Worm (Caenorhabditis elegans) whole organism, mixed stage, embryonic: Measurements from ENCODE around the gene zfp-2.

Experiments used
- M03D4.4 ChIP-seq: sonication (generic microtip); optimal IDR thresholded peaks from 2 replicates; lab custom pipeline; 2017; ENCODE audit warnings: mild to moderate bottlenecking, missing genetic modification characterization, missing compliant biosample characterization
- bed-3 ChIP-seq: fragments of 200-800 bp; sonication (Bioruptor generic); optimal IDR thresholded peaks from 3 replicates; lab custom pipeline; 2018; ENCODE audit warnings: mild to moderate bottlenecking, missing genetic modification characterization, moderate library complexity, missing compliant biosample characterization
- blmp-1 ChIP-seq: fragments of 150-350 bp; optimal IDR thresholded peaks from 2 replicates; lab custom pipeline; 2014; ENCODE audit warnings: missing biosample characterization, missing genetic modification characterization
- ceh-39 ChIP-seq: fragments of 150-350 bp; optimal IDR thresholded peaks from 2 replicates; lab custom pipeline; 2014; ENCODE audit warnings: missing biosample characterization, missing genetic modification characterization
- ceh-43 ChIP-seq: fragments of 200-800 bp; sonication (Bioruptor generic); optimal IDR thresholded peaks from 2 replicates; lab custom pipeline; 2018; ENCODE audit warnings: mild to moderate bottlenecking, missing genetic modification characterization, moderate library complexity, missing compliant biosample characterization
- ceh-83 ChIP-seq: fragments of 200-800 bp; sonication (Bioruptor generic); optimal IDR thresholded peaks from 2 replicates; lab custom pipeline; 2018; ENCODE audit warnings: mild to moderate bottlenecking, missing genetic modification characterization, missing compliant biosample characterization
- drap-1 ChIP-seq: fragments of 200-800 bp; sonication (Bioruptor generic); optimal IDR thresholded peaks from 3 replicates; lab custom pipeline; 2018; ENCODE audit warnings: mild to moderate bottlenecking, missing genetic modification characterization, missing compliant biosample characterization
- elt-1 ChIP-seq: sonication (generic microtip); optimal IDR thresholded peaks from 2 replicates; lab custom pipeline; 2017; ENCODE audit warnings: missing genetic modification characterization, mild to moderate bottlenecking, missing compliant biosample characterization, antibody characterized with exemption, moderate library complexity, borderline replicate concordance; ENCODE audit not compliant: insufficient read depth
- elt-3 ChIP-seq: fragments of 150-350 bp; optimal IDR thresholded peaks from 2 replicates; lab custom pipeline; 2014; ENCODE audit warnings: missing biosample characterization, missing genetic modification characterization
- flh-1 ChIP-seq: fragments of 200-800 bp; sonication (Bioruptor generic); optimal IDR thresholded peaks from 2 replicates; lab custom pipeline; 2018; ENCODE audit warnings: mild to moderate bottlenecking, missing genetic modification characterization, moderate library complexity, missing compliant biosample characterization
- ham-2 ChIP-seq: fragments of 200-800 bp; sonication (Bioruptor generic); optimal IDR thresholded peaks from 2 replicates; lab custom pipeline; 2018; ENCODE audit warnings: mild to moderate bottlenecking, missing genetic modification characterization, missing compliant biosample characterization
- hlh-1 ChIP-seq: fragments of 150-350 bp; optimal IDR thresholded peaks from 2 replicates; lab custom pipeline; 2014; ENCODE audit warnings: missing biosample characterization, missing genetic modification reagents, missing genetic modification characterization
- lin-13 ChIP-seq: fragments of 150-350 bp; optimal IDR thresholded peaks from 2 replicates; lab custom pipeline; 2014; ENCODE audit warnings: missing biosample characterization, missing genetic modification characterization
- lin-32 ChIP-seq: fragments of 200-800 bp; sonication (Bioruptor generic); optimal IDR thresholded peaks from 2 replicates; lab custom pipeline; 2018; ENCODE audit warnings: mild to moderate bottlenecking, missing genetic modification characterization, missing compliant biosample characterization
- lsy-2 ChIP-seq: fragments of 150-350 bp; optimal IDR thresholded peaks from 2 replicates; lab custom pipeline; 2014; ENCODE audit warnings: missing biosample characterization, missing genetic modification characterization
- mab-5 ChIP-seq: fragments of 150-350 bp; optimal IDR thresholded peaks from 2 replicates; lab custom pipeline; 2014; ENCODE audit warnings: missing biosample characterization, missing genetic modification characterization
- mep-1 ChIP-seq: fragments of 150-350 bp; optimal IDR thresholded peaks from 2 replicates; lab custom pipeline; 2017; ENCODE audit warnings: missing biosample characterization, missing genetic modification reagents, missing genetic modification characterization, inconsistent platforms
- nhr-12 ChIP-seq: fragments of 150-350 bp; optimal IDR thresholded peaks from 2 replicates; lab custom pipeline; 2014; ENCODE audit warnings: missing biosample characterization, missing genetic modification characterization
- nhr-2 ChIP-seq: fragments of 150-350 bp; optimal IDR thresholded peaks from 2 replicates; lab custom pipeline; 2014; ENCODE audit warnings: missing biosample characterization, missing genetic modification characterization
- nhr-237 ChIP-seq: fragments of 150-350 bp; optimal IDR thresholded peaks from 2 replicates; lab custom pipeline; 2014; ENCODE audit warnings: missing biosample characterization, missing genetic modification characterization
- pha-4 ChIP-seq: fragments of 150-350 bp; optimal IDR thresholded peaks from 2 replicates; lab custom pipeline; 2018; ENCODE audit warnings: missing biosample characterization, missing genetic modification reagents, missing genetic modification characterization
- sem-2 ChIP-seq: fragments of 200-800 bp; sonication (Bioruptor generic); optimal IDR thresholded peaks from 2 replicates; lab custom pipeline; 2018; ENCODE audit warnings: mild to moderate bottlenecking, missing genetic modification characterization, missing compliant biosample characterization
- snpc-4 ChIP-seq: fragments of 150-350 bp; optimal IDR thresholded peaks from 2 replicates; lab custom pipeline; 2014; ENCODE audit warnings: missing biosample characterization, missing genetic modification characterization
- sptf-1 ChIP-seq: sonication (generic microtip); optimal IDR thresholded peaks from 2 replicates; lab custom pipeline; 2017; ENCODE audit warnings: mild to moderate bottlenecking, missing genetic modification characterization, moderate library complexity, missing compliant biosample characterization
- tbx-8 ChIP-seq: fragments of 200-800 bp; sonication (Bioruptor generic); optimal IDR thresholded peaks from 2 replicates; lab custom pipeline; 2018; ENCODE audit warnings: mild to moderate bottlenecking, missing genetic modification characterization, moderate library complexity, missing compliant biosample characterization
- unc-120 ChIP-seq: sonication (generic microtip); optimal IDR thresholded peaks from 2 replicates; lab custom pipeline; 2017; ENCODE audit warnings: missing genetic modification characterization, missing compliant biosample characterization; ENCODE audit not compliant: poor library complexity, severe bottlenecking
- unc-39 ChIP-seq: fragments of 150-350 bp; optimal IDR thresholded peaks from 2 replicates; lab custom pipeline; 2014; ENCODE audit warnings: missing biosample characterization, missing genetic modification characterization
- unc-62 ChIP-seq: fragments of 150-350 bp; optimal IDR thresholded peaks from 2 replicates; lab custom pipeline; 2014; ENCODE audit warnings: missing biosample characterization, missing genetic modification reagents, missing genetic modification characterization
- zip-8 ChIP-seq: fragments of 150-350 bp; optimal IDR thresholded peaks from 2 replicates; lab custom pipeline; 2014; ENCODE audit warnings: missing biosample characterization, missing genetic modification characterization
- ztf-11 ChIP-seq: fragments of 150-350 bp; optimal IDR thresholded peaks from 2 replicates; lab custom pipeline; 2014; ENCODE audit warnings: missing biosample characterization, missing genetic modification characterization

zfp-2 gene

DNA sequence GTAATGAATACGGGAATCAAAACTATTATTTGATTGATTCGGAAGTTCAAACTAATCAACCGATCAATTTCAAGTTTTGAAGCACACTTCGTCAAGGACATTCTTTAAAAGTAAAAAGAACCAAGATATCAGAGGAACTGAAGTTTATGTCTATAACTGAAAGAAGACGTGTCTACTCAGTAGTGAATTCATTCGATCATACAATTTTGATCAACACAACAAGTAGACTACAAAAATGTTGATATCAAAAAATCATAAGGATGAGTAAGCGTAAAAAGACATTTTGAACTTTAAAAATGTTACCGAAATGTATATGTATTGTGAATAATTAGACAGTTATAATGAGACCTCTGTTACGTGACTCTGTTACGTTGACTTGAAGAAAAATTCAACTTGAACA is 14.7 kb upstream of the zfp-2 start, which contains the start of gene sra-4:
Gene sra-4 (minus strand): TSS at position 101 of the 400 bp plus-strand sequence.
- no peak for TF ChIP-seq ceh-39 (tag; lab: Kevin White, UChicago)
- no peak for TF ChIP-seq lin-13 (tag; lab: Kevin White, UChicago)
- TF ChIP-seq elt-1 (tag; lab: Kevin White, UChicago) = no peak
- no peak for TF ChIP-seq mep-1 (tag; lab: Kevin White, UChicago)
- TF ChIP-seq mab-5 (tag; lab: Kevin White, UChicago) = no peak

DNA sequence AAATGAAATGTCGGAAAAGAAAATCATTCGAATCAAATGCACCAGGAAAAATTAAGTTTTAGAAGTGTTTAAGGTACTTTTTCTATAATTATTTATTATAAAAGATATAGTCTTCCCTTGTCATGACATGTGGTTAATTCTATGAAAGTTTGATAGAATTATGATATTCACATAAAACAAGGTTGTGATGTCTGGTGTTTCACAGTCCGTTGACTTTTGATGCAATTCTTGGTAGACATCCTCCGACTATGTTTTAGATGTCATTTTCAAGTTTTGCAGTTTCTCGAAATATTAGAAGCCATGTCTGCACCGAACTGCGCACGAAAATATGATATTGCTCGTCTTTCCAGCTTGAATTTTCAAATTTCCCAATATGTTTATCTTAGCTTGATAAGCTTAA is 13.1 kb upstream of the zfp-2 start, which contains the start of gene sra-7:
Gene sra-7 (plus strand): TSS at position 301 of the 400 bp plus-strand sequence.
- no peak for TF ChIP-seq unc-120 (tag; lab: Kevin White, UChicago)
- no peak for TF ChIP-seq pha-4 (tag; lab: Kevin White, UChicago)
- TF ChIP-seq elt-1 (tag; lab: Kevin White, UChicago) = no peak
- TF ChIP-seq ceh-83 (GFP tag; lab: Kevin White, UChicago) = no peak
- TF ChIP-seq lsy-2 (tag; lab: Kevin White, UChicago) = no peak
- TF ChIP-seq lin-13 (tag; lab: Kevin White, UChicago) = no peak
- no peak for TF ChIP-seq blmp-1
- no peak for TF ChIP-seq sem-2
- TF ChIP-seq ceh-43 (GFP tag; lab: Kevin White, UChicago) = no peak
- no peak for TF ChIP-seq sptf-1 (tag; lab: Kevin White, UChicago)
- no peak for TF ChIP-seq drap-1
- TF ChIP-seq zip-8 (tag; lab: Kevin White, UChicago) = no peak
- no peak for TF ChIP-seq bed-3 (GFP tag; lab: Kevin White, UChicago)
- no peak for TF ChIP-seq tbx-8

DNA sequence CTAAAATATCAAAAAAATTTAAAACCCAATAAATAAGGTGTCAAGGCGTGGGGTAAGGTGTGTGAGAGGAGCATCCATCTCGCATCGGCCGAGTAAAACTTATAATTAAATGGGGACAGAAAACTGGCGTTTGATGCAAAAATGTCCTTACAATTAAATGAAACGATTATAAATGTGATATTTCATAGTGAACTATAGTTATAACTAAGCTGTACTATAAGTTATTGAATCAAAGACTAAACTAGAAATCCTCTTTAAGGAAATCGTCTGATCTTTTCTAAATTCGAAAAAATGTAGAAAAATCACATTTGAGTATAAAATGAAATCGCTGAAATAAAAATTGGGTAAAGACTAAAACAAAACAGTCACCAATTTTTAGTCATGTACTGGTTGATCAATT is 6.7 kb upstream of the zfp-2 start, which contains the start of gene sra-6:
Gene sra-6 (minus strand): TSS at position 101 of the 400 bp plus-strand sequence.
- no peak for TF ChIP-seq ham-2 (GFP tag; lab: Kevin White, UChicago)
- TF ChIP-seq nhr-12 (tag; lab: Kevin White, UChicago) = no peak
- TF ChIP-seq mep-1 (tag; lab: Kevin White, UChicago) = no peak
- no peak for TF ChIP-seq flh-1 (GFP tag; lab: Kevin White, UChicago)
- TF ChIP-seq elt-3 (tag; lab: Kevin White, UChicago) = no peak
- TF ChIP-seq lin-13 (tag; lab: Kevin White, UChicago) = no peak

DNA sequence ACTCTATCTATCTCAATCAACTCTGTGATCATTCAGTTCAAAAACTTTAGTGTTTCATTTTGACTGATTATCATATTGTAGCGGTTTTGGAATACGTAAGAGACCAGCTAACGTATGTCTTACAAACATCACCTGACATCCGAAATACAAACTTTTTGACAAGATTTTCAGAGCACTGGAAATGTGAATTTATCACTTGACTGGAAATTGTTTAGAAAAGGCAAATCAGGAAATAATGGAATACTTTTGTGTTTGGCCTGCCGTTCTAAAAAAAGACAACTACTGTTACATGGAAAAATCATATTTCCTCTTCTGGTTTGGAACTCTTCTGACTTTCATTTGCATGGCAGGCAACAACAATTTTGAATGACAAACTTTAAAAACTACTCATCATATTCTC is 5.9 kb upstream of the zfp-2 start, which contains the start of gene F35H8.12:
Gene F35H8.12 (plus strand): TSS at position 301 of the 400 bp plus-strand sequence.
- TF ChIP-seq unc-62 (GFP tag; lab: Kevin White, UChicago) (no peak), zip-8 (tag; lab: Kevin White, UChicago) (no peak), snpc-4 (no peak), ztf-11 (tag; lab: Kevin White, UChicago) (no peak), elt-1 (tag; lab: Kevin White, UChicago) (no peak), mab-5 (tag; lab: Kevin White, UChicago) (no peak), unc-39 (no peak), bed-3 (GFP tag; lab: Kevin White, UChicago) (no peak)
- TF ChIP-seq, all 35 proteins: peak for 0

DNA sequence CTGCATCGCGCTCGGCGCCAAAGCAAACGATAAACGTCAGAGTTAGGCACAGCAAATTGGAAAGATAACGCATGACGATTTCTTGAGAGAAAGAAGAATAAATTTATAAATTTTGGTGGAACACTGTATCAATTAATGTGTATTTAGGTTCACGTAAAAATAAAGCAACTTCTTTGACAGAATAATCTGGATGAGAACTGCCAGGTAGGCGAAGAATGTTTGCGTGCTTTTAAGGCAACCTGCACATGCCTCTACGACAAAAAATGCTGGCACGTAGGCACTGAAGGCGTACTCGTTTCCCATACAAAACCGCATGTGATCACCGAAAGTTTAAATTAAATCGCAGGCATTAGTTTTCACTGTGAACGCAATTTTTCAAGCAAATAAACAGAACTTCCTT is 4.3 kb upstream of the zfp-2 start, which contains the start of gene F35H8.1:
Gene F35H8.1 (minus strand): TSS at position 101 of the 400 bp plus-strand sequence.
- TF ChIP-seq unc-62 (GFP tag; lab: Kevin White, UChicago) (no peak), mab-5 (tag; lab: Kevin White, UChicago) (no peak), nhr-2 (tag; lab: Kevin White, UChicago) (no peak), unc-120 (tag; lab: Kevin White, UChicago) (no peak), bed-3 (GFP tag; lab: Kevin White, UChicago) (no peak), flh-1 (GFP tag; lab: Kevin White, UChicago) (no peak), M03D4.4 (tag; lab: Kevin White, UChicago) (no peak), nhr-237 (tag; lab: Kevin White, UChicago) (no peak), hlh-1 (tag; lab: Kevin White, UChicago) (no peak), lin-32 (GFP tag; lab: Kevin White, UChicago) (no peak), ceh-39 (tag; lab: Kevin White, UChicago) (no peak), elt-1 (tag; lab: Kevin White, UChicago) (no peak)
